Worm (Caenorhabditis elegans) whole organism, L2 larva: ENCODE data around the gene C51E3.6.

Experiments used
- R02D3.7 ChIP-seq: fragments of 150-350 bp; optimal IDR thresholded peaks from 2 replicates; lab custom pipeline; 2014; ENCODE audit warnings: missing biosample characterization, missing genetic modification characterization
- Y55F3AM.14 ChIP-seq: fragments of 200-800 bp; sonication (Bioruptor generic); optimal IDR thresholded peaks from 2 replicates; lab custom pipeline; 2018; ENCODE audit warnings: mild to moderate bottlenecking, missing genetic modification characterization, missing compliant biosample characterization
- alr-1 ChIP-seq: fragments of 150-350 bp; optimal IDR thresholded peaks from 2 replicates; lab custom pipeline; 2014; ENCODE audit warnings: missing biosample characterization, missing genetic modification characterization
- ama-1 ChIP-seq: fragments of 150-350 bp; optimal IDR thresholded peaks from 2 replicates; lab custom pipeline; 2018; ENCODE audit warnings: inconsistent platforms
- ceh-82 ChIP-seq: fragments of 150-350 bp; optimal IDR thresholded peaks from 2 replicates; lab custom pipeline; 2014; ENCODE audit warnings: missing biosample characterization, missing genetic modification characterization
- elt-3 ChIP-seq: sonication (generic microtip); optimal IDR thresholded peaks from 2 replicates; lab custom pipeline; 2017; ENCODE audit warnings: missing biosample characterization, missing genetic modification characterization
- fos-1 ChIP-seq: fragments of 150-350 bp; optimal IDR thresholded peaks from 2 replicates; lab custom pipeline; 2014; ENCODE audit warnings: missing biosample characterization, missing genetic modification characterization
- nhr-11 ChIP-seq: fragments of 150-350 bp; optimal IDR thresholded peaks from 2 replicates; lab custom pipeline; 2014; ENCODE audit warnings: missing biosample characterization, missing genetic modification characterization
- nhr-237 ChIP-seq: fragments of 150-350 bp; optimal IDR thresholded peaks from 2 replicates; lab custom pipeline; 2014; ENCODE audit warnings: missing biosample characterization, missing genetic modification characterization
- nhr-77 ChIP-seq: fragments of 150-350 bp; optimal IDR thresholded peaks from 2 replicates; lab custom pipeline; 2014; ENCODE audit warnings: missing biosample characterization, missing genetic modification characterization
- snpc-4 ChIP-seq: fragments of 150-350 bp; optimal IDR thresholded peaks from 2 replicates; lab custom pipeline; 2014; ENCODE audit warnings: missing biosample characterization, missing genetic modification characterization
- unc-62 ChIP-seq: fragments of 150-350 bp; optimal IDR thresholded peaks from 2 replicates; lab custom pipeline; 2014; ENCODE audit warnings: missing biosample characterization, missing genetic modification reagents, missing genetic modification characterization
- zag-1 ChIP-seq: fragments of 150-350 bp; optimal IDR thresholded peaks from 2 replicates; lab custom pipeline; 2014; ENCODE audit warnings: missing biosample characterization, missing genetic modification characterization

DNA sequence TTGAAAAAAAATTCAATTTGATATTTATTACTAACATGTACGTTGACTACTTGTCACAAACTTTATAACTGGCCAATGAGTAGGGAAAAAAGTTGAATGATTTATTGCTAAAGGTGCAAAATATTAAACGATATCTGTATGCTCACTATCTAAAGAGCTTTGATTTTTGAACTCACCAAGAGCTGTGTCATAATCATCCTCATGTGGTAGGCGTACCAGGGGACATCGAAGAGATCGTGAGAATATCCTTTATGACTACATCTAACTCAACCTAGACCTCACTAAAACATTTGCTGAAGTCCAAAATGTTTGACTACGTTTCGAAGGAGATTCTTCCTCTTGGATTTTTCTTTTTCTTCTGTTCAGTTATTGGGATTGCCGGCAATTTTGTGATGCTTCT lies 14.0 kb downstream of the C51E3.6 start, which contains the start of gene srsx-28:
- TF ChIP-seq Y55F3AM.14 (GFP tag; lab: Kevin White, UChicago) (no peak), nhr-77 (tag; lab: Kevin White, UChicago) (no peak), zag-1 (tag; lab: Kevin White, UChicago) (no peak), snpc-4 (tag; lab: Kevin White, UChicago) (no peak), nhr-11 (tag; lab: Kevin White, UChicago) (no peak), fos-1 (tag; lab: Kevin White, UChicago) (no peak), elt-3 (no peak), alr-1 (no peak), ceh-82 (no peak), ama-1 (lab: Kevin White, UChicago) (no peak), nhr-237 (tag; lab: Kevin White, UChicago) (no peak), R02D3.7 (tag; lab: Kevin White, UChicago) (no peak), unc-62 (GFP tag; lab: Kevin White, UChicago) (no peak)
